Worm (Caenorhabditis elegans): ENCODE measurements around the gene ZC8.6.

Gene ZC8.6

DNA sequence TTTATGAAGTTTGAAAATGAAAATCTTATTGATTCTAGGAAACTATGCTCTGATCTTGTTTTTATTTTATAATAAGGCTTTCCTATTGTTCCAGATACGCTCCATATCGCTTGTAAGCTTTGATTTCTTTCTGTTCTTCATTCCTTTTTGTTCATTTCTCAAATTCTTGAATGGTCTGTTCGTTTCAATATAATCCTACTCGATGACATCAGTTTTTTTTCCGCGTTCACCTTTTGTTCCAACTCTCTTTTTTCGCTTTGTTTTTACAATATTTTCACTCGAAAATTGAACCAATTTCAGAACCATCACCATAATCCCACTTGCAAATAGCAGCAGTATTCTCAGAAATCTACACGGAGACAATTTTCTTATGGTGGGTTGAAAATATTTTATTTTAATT lies 49.6 kb downstream of the ZC8.6 start, which contains the start of gene tyra-3:
TSS of gene tyra-3 (plus strand) at position 301 of the 400 bp plus-strand sequence.
- no peak for TF ChIP-seq W03F9.2 (tag; optimal IDR thresholded peaks at IDR 0.05)
- no peak for TF ChIP-seq him-1 (tag; optimal IDR thresholded peaks at IDR 0.05)
- no peak for TF ChIP-seq dao-5 (tag; optimal IDR thresholded peaks at IDR 0.05)

DNA sequence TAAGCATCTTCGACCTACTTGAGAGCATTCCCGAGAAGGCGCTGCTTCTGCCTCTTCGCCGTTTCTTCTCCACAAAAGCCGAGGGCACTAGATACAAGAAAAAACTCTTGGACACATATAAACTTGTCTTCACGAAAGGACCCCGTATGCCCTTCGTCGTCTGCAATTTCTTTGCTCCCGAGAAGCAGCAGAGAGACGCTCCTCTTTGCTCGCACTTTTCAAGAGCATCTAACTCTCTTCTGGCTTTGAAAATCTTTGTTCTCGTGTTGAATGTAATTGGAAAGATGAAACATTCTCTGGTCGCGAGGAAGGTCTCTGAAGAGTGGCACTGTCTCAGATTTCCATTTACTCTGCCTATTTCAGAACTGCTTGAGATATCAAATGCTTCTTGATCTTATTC lies 58.4 kb downstream of the ZC8.6 start:
- TF ChIP-seq him-1 (tag; optimal IDR thresholded peaks at IDR 0.05): no peak
- TF ChIP-seq dao-5 (tag; optimal IDR thresholded peaks at IDR 0.05): no peak

ce11 chrX:4932964-4933363 lies 64.4 kb downstream of the ZC8.6 start:
- no peak for TF ChIP-seq W03F9.2 (tag; optimal IDR thresholded peaks at IDR 0.05)
- TF ChIP-seq him-1 (tag; optimal IDR thresholded peaks at IDR 0.05): no peak
- no peak for TF ChIP-seq dao-5 (tag; optimal IDR thresholded peaks at IDR 0.05)

ce11 chrX:4932023-4932422 lies 65.4 kb downstream of the ZC8.6 start:
- TF ChIP-seq W03F9.2 (tag; optimal IDR thresholded peaks at IDR 0.05) (no peak), him-1 (tag; optimal IDR thresholded peaks at IDR 0.05) (no peak), dao-5 (tag; optimal IDR thresholded peaks at IDR 0.05) (no peak)

DNA sequence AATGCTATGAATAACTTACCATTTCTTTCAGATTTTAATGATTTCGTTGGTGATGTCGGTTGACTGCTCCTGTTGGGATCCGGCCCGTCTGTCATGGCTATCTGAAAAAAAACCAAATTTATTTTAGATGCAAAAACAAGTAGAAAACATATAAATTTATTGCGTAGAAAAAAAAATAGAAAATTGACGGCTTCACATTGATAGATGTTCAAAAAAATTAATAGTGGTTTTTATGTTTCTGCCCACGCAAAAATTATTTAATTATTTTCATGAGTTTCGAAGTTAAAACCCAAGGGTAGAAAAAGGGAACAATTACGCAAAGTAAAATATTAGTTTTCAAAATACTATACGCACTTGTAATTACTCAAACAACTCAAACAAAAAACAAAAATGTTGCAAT lies 67.7 kb downstream of the ZC8.6 start, which contains the start of gene mct-4:
TSS of gene mct-4 (minus strand) at position 101 of the 400 bp plus-strand sequence.
- no peak for TF ChIP-seq him-1 (tag; optimal IDR thresholded peaks at IDR 0.05)
- TF ChIP-seq dao-5 (tag; optimal IDR thresholded peaks at IDR 0.05): no peak
- TF ChIP-seq W03F9.2 (tag; optimal IDR thresholded peaks at IDR 0.05): no peak

DNA sequence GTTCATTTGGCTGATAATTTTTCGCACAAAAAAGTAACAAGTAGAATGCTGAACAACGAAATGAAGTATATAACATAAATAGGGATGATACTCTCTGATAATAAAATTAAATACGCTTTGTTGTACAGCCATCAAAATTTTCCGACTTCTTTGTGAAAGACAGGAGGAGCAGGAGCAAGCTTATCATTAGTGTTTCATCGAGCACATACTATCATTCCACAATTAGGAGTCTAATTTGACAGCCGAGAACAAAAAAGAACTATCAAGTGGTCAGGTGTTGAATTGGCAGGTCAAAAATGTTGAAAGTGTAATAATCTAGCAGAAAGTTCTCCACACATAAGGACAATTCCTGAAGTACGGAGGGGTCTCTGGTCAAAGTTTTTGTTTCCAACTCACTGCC lies 69.3 kb downstream of the ZC8.6 start:
- TF ChIP-seq W03F9.2 (tag; optimal IDR thresholded peaks at IDR 0.05): no peak
- TF ChIP-seq him-1 (tag; optimal IDR thresholded peaks at IDR 0.05): no peak
- no peak for TF ChIP-seq dao-5 (tag; optimal IDR thresholded peaks at IDR 0.05)
